Fruit fly (Drosophila melanogaster) whole organism, wandering third instar larva: ENCODE data around the gene Cpsf5.

Source experiments
- Abd-B ChIP-seq: fragments of >200 bp; optimal IDR thresholded peaks from 2 replicates; lab custom pipeline; 2017; ENCODE audit warnings: missing biosample characterization, missing genetic modification characterization
- CrebA ChIP-seq: fragments of 200-800 bp; sonication (Bioruptor generic); optimal IDR thresholded peaks from 2 replicates; lab custom pipeline; 2016; ENCODE audit warnings: missing biosample characterization, mild to moderate bottlenecking, missing genetic modification characterization, borderline replicate concordance
- Hr78 ChIP-seq: fragments of >200 bp; optimal IDR thresholded peaks from 2 replicates; lab custom pipeline; 2017; ENCODE audit warnings: missing biosample characterization, missing genetic modification characterization
- OdsH ChIP-seq: fragments of 200-800 bp; sonication (Bioruptor generic); optimal IDR thresholded peaks from 2 replicates; lab custom pipeline; 2016; ENCODE audit warnings: missing biosample characterization, mild to moderate bottlenecking, missing genetic modification characterization
- br ChIP-seq: fragments of 200-800 bp; sonication (Bioruptor generic); optimal IDR thresholded peaks from 2 replicates; lab custom pipeline; 2016; ENCODE audit warnings: missing biosample characterization, missing genetic modification characterization
- h ChIP-seq: fragments of 200-800 bp; sonication (Bioruptor generic); optimal IDR thresholded peaks from 3 replicates; lab custom pipeline; 2016; ENCODE audit warnings: missing biosample characterization, mild to moderate bottlenecking, missing genetic modification characterization
- lola ChIP-seq: fragments of >200 bp; optimal IDR thresholded peaks from 2 replicates; lab custom pipeline; 2017; ENCODE audit warnings: missing biosample characterization, missing genetic modification characterization
- sv ChIP-seq: fragments of 200-800 bp; sonication (Bioruptor generic); optimal IDR thresholded peaks from 3 replicates; lab custom pipeline; 2016; ENCODE audit warnings: missing biosample characterization, missing genetic modification characterization
- usp ChIP-seq: fragments of >200 bp; optimal IDR thresholded peaks from 2 replicates; lab custom pipeline; 2017; ENCODE audit warnings: missing biosample characterization, missing genetic modification characterization

DNA sequence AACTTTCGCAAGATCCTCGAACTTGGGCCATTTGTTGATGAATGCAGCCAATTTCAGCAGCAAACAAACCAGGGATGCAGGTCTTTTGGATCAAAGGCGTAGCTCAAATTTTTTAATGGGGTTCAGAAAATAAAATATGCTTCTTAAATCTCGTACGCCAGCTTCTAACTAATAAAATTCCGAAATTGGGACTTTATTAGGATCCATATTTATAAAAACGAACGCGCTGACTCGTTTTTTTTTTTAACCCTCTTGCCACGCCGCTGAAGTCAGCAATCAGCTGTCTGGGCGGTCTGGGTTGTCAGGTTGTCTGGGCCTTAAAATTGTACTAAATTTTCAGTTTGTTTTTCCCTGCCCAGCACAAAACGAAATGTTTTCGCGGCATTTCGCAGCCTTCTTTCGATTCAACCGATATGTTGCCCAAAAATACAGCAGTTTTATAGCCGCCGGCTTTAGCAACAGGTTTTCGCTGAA is 46.8 kb downstream of the Cpsf5 start, which contains the start of gene CG3437:
- TF ChIP-seq lola (GFP tag; lab: Kevin White, UChicago) (no peak), usp (no peak), OdsH (peak; percentile 99), Abd-B (GFP tag; lab: Kevin White, UChicago) (no peak), sv (GFP tag; lab: Kevin White, UChicago) (peak; percentile 98), CrebA (GFP tag; lab: Kevin White, UChicago) (no peak), h (GFP tag; lab: Kevin White, UChicago) (peak; percentile 99), Hr78 (GFP tag; lab: Kevin White, UChicago) (no peak), br (GFP tag; lab: Kevin White, UChicago) (peak; percentile 99)
